Worm (Caenorhabditis elegans): ENCODE data around the gene D2089.3.

DNA sequence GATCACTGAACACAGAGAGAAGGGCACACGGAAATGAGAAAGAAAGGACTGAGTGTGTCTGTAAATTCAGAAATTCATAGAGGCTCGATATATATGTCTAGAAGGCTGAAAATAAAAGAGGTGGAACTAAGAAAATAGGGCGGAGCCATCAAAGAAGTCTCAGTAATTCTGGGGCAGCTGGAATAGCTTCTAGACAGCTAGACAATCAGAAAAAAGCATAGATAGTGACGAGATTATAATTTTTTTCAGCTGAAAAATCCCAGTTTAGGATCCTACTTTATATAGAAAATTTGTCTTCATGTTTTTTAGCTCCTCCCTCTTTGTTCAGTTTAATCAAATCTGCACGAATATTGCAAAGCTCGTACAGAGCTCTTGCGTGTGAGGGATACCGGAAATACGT is at the start of gene D2089.3:
- no peak for TF ChIP-seq lsy-2 (tag; optimal IDR thresholded peaks at IDR 0.05)
- no peak for TF ChIP-seq unc-62 (GFP tag; optimal IDR thresholded peaks at IDR 0.05)
- TF ChIP-seq C16A3.4 (tag; optimal IDR thresholded peaks at IDR 0.05): no peak
- TF ChIP-seq sptf-1 (tag; optimal IDR thresholded peaks at IDR 0.05): no peak
- no peak for TF ChIP-seq lir-3 (tag; optimal IDR thresholded peaks at IDR 0.05; ENCODE audit: poor library complexity)
- TF ChIP-seq pag-3 (tag; optimal IDR thresholded peaks at IDR 0.05; ENCODE audit: borderline replicate concordance, insufficient read depth): no peak
- TF ChIP-seq alr-1 (tag; optimal IDR thresholded peaks at IDR 0.05; ENCODE audit: borderline replicate concordance): no peak
- TF ChIP-seq mdl-1 (tag; optimal IDR thresholded peaks at IDR 0.05): no peak
- TF ChIP-seq fkh-10 (GFP tag; optimal IDR thresholded peaks at IDR 0.05): no peak
- TF ChIP-seq nhr-11 (tag; optimal IDR thresholded peaks at IDR 0.05): no peak
- TF ChIP-seq jun-1 (tag; optimal IDR thresholded peaks at IDR 0.05): no peak
- TF ChIP-seq nhr-84 (tag; optimal IDR thresholded peaks at IDR 0.05): no peak
- no peak for TF ChIP-seq dpl-1 (GFP tag; optimal IDR thresholded peaks at IDR 0.05)
